Worm (Caenorhabditis elegans) whole organism, L3 larva: Measurements from ENCODE around the gene C52A10.3.

Experiments used
- aly-2 ChIP-seq: fragments of 150-350 bp; optimal IDR thresholded peaks from 2 replicates; lab custom pipeline; 2014; ENCODE audit warnings: missing biosample characterization, missing genetic modification characterization
- elt-1 ChIP-seq: fragments of 150-350 bp; optimal IDR thresholded peaks from 2 replicates; lab custom pipeline; 2014; ENCODE audit warnings: missing biosample characterization, missing genetic modification characterization
- elt-3 ChIP-seq, 3 experiments: fragments of 150-350 bp in 1 of 3; sonication (generic microtip) in 2 of 3; optimal IDR thresholded peaks; 2 replicates in 2 of 3; 4 replicates in 1 of 3; lab custom pipeline; 2014 to 2017; ENCODE audit warnings: missing biosample characterization in 3 of 3, missing genetic modification characterization in 3 of 3
- lin-15B ChIP-seq: fragments of 150-350 bp; optimal IDR thresholded peaks from 2 replicates; lab custom pipeline; 2014; ENCODE audit warnings: missing biosample characterization, missing genetic modification characterization
- nhr-77 ChIP-seq: fragments of 150-350 bp; optimal IDR thresholded peaks from 2 replicates; lab custom pipeline; 2014; ENCODE audit warnings: missing biosample characterization, missing genetic modification characterization
- sea-2 ChIP-seq: fragments of 150-350 bp; sonication (generic microtip); optimal IDR thresholded peaks from 4 replicates; lab custom pipeline; 2014; ENCODE audit warnings: missing biosample characterization, missing genetic modification reagents, missing genetic modification characterization
- unc-39 ChIP-seq: sonication (generic microtip); optimal IDR thresholded peaks from 4 replicates; lab custom pipeline; 2017; ENCODE audit warnings: missing biosample characterization, missing genetic modification characterization

DNA sequence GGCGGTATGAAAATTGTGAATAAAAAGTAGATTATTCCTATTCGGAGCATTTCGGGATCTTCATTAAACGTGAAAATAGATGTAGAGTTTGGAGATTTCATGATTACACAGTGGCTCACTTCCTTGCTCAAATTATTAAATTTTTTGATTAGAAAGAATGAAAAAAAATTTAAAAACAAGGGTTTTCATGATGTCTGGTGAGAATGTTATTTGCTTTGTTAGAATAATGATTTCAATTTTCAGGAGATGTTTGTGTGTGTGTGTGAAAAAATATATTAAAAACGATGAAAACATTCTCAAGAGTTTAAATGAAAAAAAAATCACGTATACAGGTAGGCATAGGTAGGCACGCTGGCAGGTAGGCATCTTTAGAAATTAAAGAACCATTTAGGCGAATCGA, 12.7 kb upstream of the C52A10.3 start, which contains the start of gene srt-68:
- no peak for TF ChIP-seq elt-1 (tag; lab: Kevin White, UChicago)
- no peak for TF ChIP-seq lin-15B (tag; lab: Kevin White, UChicago)
- no peak for TF ChIP-seq aly-2 (tag; lab: Kevin White, UChicago)
- no peak for TF ChIP-seq sea-2 (GFP tag; lab: Kevin White, UChicago)
- TF ChIP-seq unc-39 (tag; lab: Kevin White, UChicago), result no peak
- no peak for TF ChIP-seq elt-3 (tag; optimal IDR thresholded peaks at IDR 0.05; lab: Kevin White, UChicago)
- no peak for TF ChIP-seq nhr-77 (tag; lab: Kevin White, UChicago)
